Worm (Caenorhabditis elegans) whole organism, L2 larva: ENCODE results near the gene T03F6.10.

Experiments used
- ama-1 ChIP-seq: fragments of 150-350 bp; optimal IDR thresholded peaks from 2 replicates; lab custom pipeline; 2018; ENCODE audit warnings: inconsistent platforms
- fos-1 ChIP-seq: fragments of 150-350 bp; optimal IDR thresholded peaks from 2 replicates; lab custom pipeline; 2014; ENCODE audit warnings: missing biosample characterization, missing genetic modification characterization
- nhr-77 ChIP-seq: fragments of 150-350 bp; optimal IDR thresholded peaks from 2 replicates; lab custom pipeline; 2014; ENCODE audit warnings: missing biosample characterization, missing genetic modification characterization
- unc-39 ChIP-seq: fragments of 150-350 bp; optimal IDR thresholded peaks from 2 replicates; lab custom pipeline; 2014; ENCODE audit warnings: missing biosample characterization, missing genetic modification characterization
- ztf-1 ChIP-seq: fragments of 200-800 bp; sonication (Bioruptor generic); conservative IDR thresholded peaks from 2 replicates; pipeline ENCODE4 v1.3.6; 2022; ENCODE audit warnings: missing genetic modification characterization, missing compliant biosample characterization

DNA sequence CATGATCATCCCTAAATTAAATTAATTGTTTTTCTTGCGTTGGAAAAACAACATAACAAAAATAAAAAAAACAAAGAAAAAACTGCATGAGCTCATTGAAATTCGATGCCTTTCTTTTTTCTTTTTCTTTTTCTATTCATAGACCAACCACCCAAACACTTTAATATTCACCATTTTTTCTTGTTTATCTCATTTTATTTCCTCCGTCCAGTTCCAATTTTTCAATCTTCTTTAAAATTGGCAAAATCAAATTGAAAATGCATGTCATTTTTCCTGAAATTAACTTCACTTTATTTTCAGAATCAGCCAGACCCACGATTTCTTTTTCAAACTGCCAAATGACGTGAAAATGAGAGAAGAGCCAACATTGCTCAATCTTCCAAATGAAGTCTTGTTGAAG is 7.7 kb upstream of the T03F6.10 start, which contains the start of gene T03F6.4:
- TF ChIP-seq ama-1 (lab: Kevin White, UChicago) = no peak
- no peak for TF ChIP-seq nhr-77 (tag; lab: Kevin White, UChicago)
- TF ChIP-seq fos-1 (tag; lab: Kevin White, UChicago) = no peak
- no peak for TF ChIP-seq ztf-1 (GFP tag; lab: Robert Waterston, UW)
- no peak for TF ChIP-seq unc-39
